Worm (Caenorhabditis elegans) whole organism, mixed stage, embryonic: Measurements from ENCODE around the gene ceh-33.

ENCODE experiments used
- ceh-43 ChIP-seq: fragments of 200-800 bp; sonication (Bioruptor generic); optimal IDR thresholded peaks from 2 replicates; lab custom pipeline; 2018; ENCODE audit warnings: mild to moderate bottlenecking, missing genetic modification characterization, moderate library complexity, missing compliant biosample characterization
- elt-1 ChIP-seq: sonication (generic microtip); optimal IDR thresholded peaks from 2 replicates; lab custom pipeline; 2017; ENCODE audit warnings: missing genetic modification characterization, mild to moderate bottlenecking, missing compliant biosample characterization, antibody characterized with exemption, moderate library complexity, borderline replicate concordance; ENCODE audit not compliant: insufficient read depth

ce11 chrV:5334588-5334987 is 10.1 kb upstream of the ceh-33 start, which contains the start of gene srg-28:
- TF ChIP-seq elt-1 (tag; lab: Kevin White, UChicago) (no peak), ceh-43 (GFP tag; lab: Kevin White, UChicago) (no peak)
